Fruit fly (Drosophila melanogaster) whole organism, embryonic: Measurements from ENCODE around the gene CG18135.

Experiments
- ATbp ChIP-seq: fragments of 200-800 bp; sonication (Bioruptor generic); optimal IDR thresholded peaks from 2 replicates; lab custom pipeline; 2017; ENCODE audit warnings: missing biosample characterization, mild to moderate bottlenecking, missing genetic modification characterization, missing genetic modification reagents
- Antp ChIP-seq: fragments of 200-800 bp; sonication (Bioruptor generic); optimal IDR thresholded peaks from 3 replicates; lab custom pipeline; 2016; ENCODE audit warnings: missing biosample characterization, missing genetic modification characterization
- BEAF-32 ChIP-seq: fragments of 200-800 bp; sonication (Bioruptor generic); optimal IDR thresholded peaks from 3 replicates; lab custom pipeline; 2017; ENCODE audit warnings: missing biosample characterization, missing genetic modification characterization, mild to moderate bottlenecking, moderate library complexity, missing genetic modification reagents
- CG10209 ChIP-seq: fragments of 200-800 bp; sonication (Bioruptor generic); optimal IDR thresholded peaks from 3 replicates; lab custom pipeline; 2017; ENCODE audit warnings: missing biosample characterization, mild to moderate bottlenecking, missing genetic modification characterization, missing genetic modification reagents
- CG10543 ChIP-seq: fragments of 200-800 bp; sonication (Bioruptor generic); optimal IDR thresholded peaks from 3 replicates; lab custom pipeline; 2017; ENCODE audit warnings: missing biosample characterization, mild to moderate bottlenecking, missing genetic modification characterization, moderate library complexity
- CG11398 ChIP-seq: fragments of 200-800 bp; sonication (Bioruptor generic); optimal IDR thresholded peaks from 2 replicates; lab custom pipeline; 2016; ENCODE audit warnings: missing biosample characterization, missing genetic modification characterization
- CG11723 ChIP-seq: fragments of 200-800 bp; sonication (Bioruptor generic); optimal IDR thresholded peaks from 2 replicates; lab custom pipeline; 2017; ENCODE audit warnings: missing biosample characterization, mild to moderate bottlenecking, missing genetic modification characterization
- CG12391 ChIP-seq: fragments of 200-800 bp; sonication (Bioruptor generic); optimal IDR thresholded peaks from 3 replicates; lab custom pipeline; 2018; ENCODE audit warnings: missing biosample characterization, mild to moderate bottlenecking, missing genetic modification characterization, moderate library complexity
- CG12769 ChIP-seq: fragments of 200-800 bp; sonication (Bioruptor generic); optimal IDR thresholded peaks from 2 replicates; lab custom pipeline; 2019; ENCODE audit warnings: missing biosample characterization, mild to moderate bottlenecking, missing genetic modification characterization, moderate library complexity
- CG13123 ChIP-seq: fragments of 200-800 bp; sonication (Bioruptor generic); optimal IDR thresholded peaks from 2 replicates; lab custom pipeline; 2016; ENCODE audit warnings: missing biosample characterization, missing genetic modification characterization
- CG14667 ChIP-seq: fragments of 200-800 bp; sonication (Bioruptor generic); IDR thresholded peaks from 2 replicates; pipeline ENCODE4 v1.3.6; 2022; ENCODE audit warnings: missing biosample characterization, missing genetic modification characterization
- CG14965 ChIP-seq: fragments of 200-800 bp; sonication (Bioruptor generic); optimal IDR thresholded peaks from 2 replicates; lab custom pipeline; 2016; ENCODE audit warnings: missing biosample characterization, missing genetic modification characterization, borderline replicate concordance
- CG2199 ChIP-seq: fragments of 200-800 bp; sonication (Bioruptor generic); IDR thresholded peaks from 3 replicates; pipeline ENCODE4 v1.3.6; 2022; ENCODE audit warnings: missing biosample characterization, missing genetic modification characterization
- CG30403 ChIP-seq: fragments of 200-800 bp; sonication (Bioruptor generic); optimal IDR thresholded peaks from 3 replicates; lab custom pipeline; 2016; ENCODE audit warnings: missing biosample characterization, missing genetic modification characterization
- CG31441 ChIP-seq: fragments of 200-800 bp; sonication (Bioruptor generic); IDR thresholded peaks from 2 replicates; pipeline ENCODE4 v1.3.6; 2022; ENCODE audit warnings: missing biosample characterization, missing genetic modification characterization
- CG34376 ChIP-seq: fragments of 200-800 bp; sonication (Bioruptor generic); optimal IDR thresholded peaks from 2 replicates; lab custom pipeline; 2018; ENCODE audit warnings: missing biosample characterization, mild to moderate bottlenecking, missing genetic modification characterization
- CG4820 ChIP-seq: fragments of 200-800 bp; sonication (Bioruptor generic); optimal IDR thresholded peaks from 3 replicates; lab custom pipeline; 2016; ENCODE audit warnings: missing biosample characterization, missing genetic modification characterization
- CG5180 ChIP-seq: fragments of 200-800 bp; sonication (Bioruptor generic); optimal IDR thresholded peaks from 3 replicates; lab custom pipeline; 2017; ENCODE audit warnings: missing biosample characterization, missing genetic modification characterization, mild to moderate bottlenecking, moderate library complexity, missing genetic modification reagents
- CG6272 ChIP-seq: fragments of 200-800 bp; sonication (Bioruptor generic); IDR thresholded peaks from 2 replicates; pipeline ENCODE4 v1.3.6; 2022; ENCODE audit warnings: missing biosample characterization, missing genetic modification characterization
- CG6854 ChIP-seq: fragments of 200-800 bp; sonication (Bioruptor generic); optimal IDR thresholded peaks from 3 replicates; lab custom pipeline; 2017; ENCODE audit warnings: missing biosample characterization, mild to moderate bottlenecking, missing genetic modification characterization
- CG7928 ChIP-seq: fragments of 200-800 bp; sonication (Bioruptor generic); optimal IDR thresholded peaks from 2 replicates; lab custom pipeline; 2017; ENCODE audit warnings: missing biosample characterization, mild to moderate bottlenecking, missing genetic modification characterization
- CG8290 ChIP-seq, 3 experiments: fragments of 200-800 bp; sonication (Bioruptor generic); optimal IDR thresholded peaks; 2 replicates each; lab custom pipeline; 2016 to 2019; ENCODE audit warnings: missing biosample characterization in 3 of 3, missing genetic modification characterization in 3 of 3, mild to moderate bottlenecking in 2 of 3, moderate library complexity in 1 of 3
- CG9437 ChIP-seq: fragments of 200-800 bp; sonication (Bioruptor generic); optimal IDR thresholded peaks from 2 replicates; lab custom pipeline; 2018; ENCODE audit warnings: missing biosample characterization, mild to moderate bottlenecking, missing genetic modification characterization
- CG9932 ChIP-seq: fragments of 200-800 bp; sonication (Bioruptor generic); IDR thresholded peaks from 2 replicates; pipeline ENCODE4 v1.3.6; 2022; ENCODE audit warnings: missing biosample characterization, missing genetic modification characterization
- Ets65A ChIP-seq: fragments of 200-800 bp; sonication (Bioruptor generic); peaks from one replicate; lab custom pipeline; 2016; ENCODE audit warnings: missing biosample characterization, missing genetic modification characterization
- Gug ChIP-seq: fragments of 200-800 bp; sonication (Bioruptor generic); IDR thresholded peaks from 4 replicates; pipeline ENCODE4 v1.3.6; 2022; ENCODE audit warnings: missing biosample characterization, missing genetic modification characterization
- Hr51 ChIP-seq, 2 experiments: fragments of 200-800 bp; sonication (Bioruptor generic); optimal IDR thresholded peaks; 2 replicates in 1 of 2; 3 replicates in 1 of 2; lab custom pipeline; 2016 to 2018; ENCODE audit warnings: missing biosample characterization in 2 of 2, missing genetic modification characterization in 2 of 2, mild to moderate bottlenecking in 1 of 2, moderate library complexity in 1 of 2
- Jarid2 ChIP-seq: fragments of 200-800 bp; sonication (Bioruptor generic); optimal IDR thresholded peaks from 3 replicates; lab custom pipeline; 2017; ENCODE audit warnings: mild to moderate bottlenecking, missing biosample characterization, missing genetic modification reagents, missing genetic modification characterization
- Poxn ChIP-seq: fragments of 200-800 bp; sonication (Bioruptor generic); IDR thresholded peaks from 2 replicates; pipeline ENCODE4 v1.3.6; 2022; ENCODE audit warnings: missing biosample characterization, missing genetic modification characterization
- Rfx ChIP-seq: fragments of 200-800 bp; sonication (Bioruptor generic); IDR thresholded peaks from 2 replicates; pipeline ENCODE4 v1.3.6; 2022; ENCODE audit warnings: missing biosample characterization, missing genetic modification characterization
- Sry-β ChIP-seq: fragments of 200-800 bp; sonication (Bioruptor generic); optimal IDR thresholded peaks from 2 replicates; lab custom pipeline; 2018; ENCODE audit warnings: missing biosample characterization, mild to moderate bottlenecking, missing genetic modification characterization, moderate library complexity
- cg ChIP-seq: fragments of 200-800 bp; sonication (Bioruptor generic); optimal IDR thresholded peaks from 3 replicates; lab custom pipeline; 2019; ENCODE audit warnings: missing biosample characterization, mild to moderate bottlenecking, missing genetic modification characterization, moderate library complexity
- danr ChIP-seq: fragments of 200-800 bp; sonication (Bioruptor generic); IDR thresholded peaks from 2 replicates; pipeline ENCODE4 v1.3.6; 2022; ENCODE audit warnings: missing biosample characterization, missing genetic modification characterization
- gcm ChIP-seq: fragments of 200-800 bp; sonication (Bioruptor generic); optimal IDR thresholded peaks from 2 replicates; lab custom pipeline; 2019; ENCODE audit warnings: missing biosample characterization, mild to moderate bottlenecking, missing genetic modification characterization, moderate library complexity
- gfzf ChIP-seq: fragments of 200-800 bp; sonication (Bioruptor generic); optimal IDR thresholded peaks from 2 replicates; lab custom pipeline; 2016; ENCODE audit warnings: missing biosample characterization, mild to moderate bottlenecking, missing genetic modification characterization, moderate library complexity
- gsb ChIP-seq: fragments of 200-800 bp; sonication (Bioruptor generic); IDR thresholded peaks from 2 replicates; pipeline ENCODE4 v1.3.6; 2022; ENCODE audit warnings: missing biosample characterization, missing genetic modification characterization
- h ChIP-seq: fragments of >200 bp; optimal IDR thresholded peaks from 2 replicates; lab custom pipeline; 2017
- hkb ChIP-seq, 2 experiments: fragments of 200-800 bp in 1 of 2; fragments of >200 bp in 1 of 2; sonication (Bioruptor generic) in 1 of 2; IDR thresholded peaks in 1 of 2; optimal IDR thresholded peaks in 1 of 2; 2 replicates each; pipeline versions ENCODE4 v1.3.6 to Lab custom; 2017 to 2022; ENCODE audit warnings: missing biosample characterization in 1 of 2, missing genetic modification characterization in 1 of 2
- lilli ChIP-seq: fragments of 200-800 bp; sonication (Bioruptor generic); optimal IDR thresholded peaks from 3 replicates; lab custom pipeline; 2016; ENCODE audit warnings: missing biosample characterization, missing genetic modification characterization
- odd ChIP-seq: fragments of 200-800 bp; sonication (Bioruptor generic); optimal IDR thresholded peaks from 2 replicates; lab custom pipeline; 2017; ENCODE audit warnings: missing biosample characterization, mild to moderate bottlenecking, missing genetic modification characterization
- p53 ChIP-seq: fragments of 200-800 bp; sonication (Bioruptor generic); optimal IDR thresholded peaks from 2 replicates; lab custom pipeline; 2016; ENCODE audit warnings: missing biosample characterization, missing genetic modification characterization
- pan ChIP-seq, 4 experiments: fragments of >200 bp in 3 of 4; fragments of 200-800 bp in 1 of 4; sonication (Bioruptor generic) in 1 of 4; optimal IDR thresholded peaks in 3 of 4; IDR thresholded peaks in 1 of 4; 2 replicates each; pipeline versions ENCODE4 v1.3.6 to Lab custom; 2017 to 2022; ENCODE audit warnings: missing biosample characterization in 2 of 4, missing genetic modification characterization in 2 of 4, mixed read lengths in 1 of 4
- pb ChIP-seq: fragments of 200-800 bp; sonication (Bioruptor generic); optimal IDR thresholded peaks from 3 replicates; lab custom pipeline; 2016; ENCODE audit warnings: missing biosample characterization, missing genetic modification characterization
- row ChIP-seq: fragments of 200-800 bp; sonication (Bioruptor generic); IDR thresholded peaks from 3 replicates; pipeline ENCODE4 v1.3.6; 2022; ENCODE audit warnings: missing biosample characterization, missing genetic modification characterization
- run ChIP-seq: fragments of 200-800 bp; sonication (Bioruptor generic); optimal IDR thresholded peaks from 3 replicates; lab custom pipeline; 2018; ENCODE audit warnings: missing biosample characterization, mild to moderate bottlenecking, missing genetic modification characterization
- sr ChIP-seq: fragments of 200-800 bp; sonication (Bioruptor generic); IDR thresholded peaks from 3 replicates; pipeline ENCODE4 v1.3.6; 2022; ENCODE audit warnings: missing biosample characterization, missing genetic modification characterization
- sug ChIP-seq: fragments of 200-800 bp; optimal IDR thresholded peaks from 2 replicates; lab custom pipeline; 2019; ENCODE audit warnings: missing biosample characterization, mild to moderate bottlenecking, missing genetic modification characterization, moderate library complexity
- tgo ChIP-seq: fragments of 200-800 bp; sonication (Bioruptor generic); IDR thresholded peaks from 3 replicates; pipeline ENCODE4 v1.3.6; 2022; ENCODE audit warnings: missing biosample characterization, missing genetic modification characterization
- trh ChIP-seq: fragments of 200-800 bp; sonication (Bioruptor generic); optimal IDR thresholded peaks from 2 replicates; lab custom pipeline; 2016; ENCODE audit warnings: missing biosample characterization, missing genetic modification characterization
- vvl ChIP-seq: fragments of 200-800 bp; sonication (Bioruptor generic); IDR thresholded peaks from 2 replicates; pipeline ENCODE4 v1.3.6; 2022; ENCODE audit warnings: missing biosample characterization, missing genetic modification characterization

CG18135 gene

dm6 chr3L:19018440-19018839 is 20.4 kb upstream of the CG18135 start (continued):
- TF ChIP-seq gfzf (GFP tag; lab: Kevin White, UChicago) (no peak), vvl (GFP tag; lab: Robert Waterston, UW) (peak; percentile 51), Antp (GFP tag; lab: Kevin White, UChicago) (peak; percentile 5), gcm (GFP tag; lab: Kevin White, UChicago) (no peak), CG8290 (GFP tag; optimal IDR thresholded peaks at IDR 0.05; lab: Kevin White, UChicago) (no peak), CG8290 (tag; optimal IDR thresholded peaks at IDR 0.05; lab: Kevin White, UChicago) (peak in 1 of 2 experiments; percentile 56), CG34376 (GFP tag; lab: Kevin White, UChicago) (no peak), CG9437 (GFP tag; lab: Kevin White, UChicago) (peak; percentile 17), CG6854 (GFP tag; lab: Kevin White, UChicago) (no peak), CG13123 (no peak), row (GFP tag; lab: Robert Waterston, UW) (peak; percentile 36; the same call in 2 of the 3 replicates), Sry-β (no peak), CG11723 (GFP tag; lab: Kevin White, UChicago) (no peak), sug (no peak), h (lab: Kevin White, UChicago) (no peak), odd (GFP tag; lab: Kevin White, UChicago) (no peak), pb (no peak), CG12391 (tag; lab: Kevin White, UChicago) (no peak), CG10543 (peak; percentile 15), BEAF-32 (GFP tag; lab: Kevin White, UChicago) (no peak), CG6272 (no peak), Gug (GFP tag; lab: Robert Waterston, UW) (no peak), CG2199 (GFP tag; lab: Robert Waterston, UW) (0 out of 3 replicates have a peak, but pooled peaks have one; percentile 44), Poxn (GFP tag; lab: Robert Waterston, UW) (no peak), CG11398 (no peak), hkb (optimal IDR thresholded peaks at IDR 0.05; lab: Kevin White, UChicago) (no peak), hkb (GFP tag; IDR thresholded peaks at IDR 0.05; lab: Robert Waterston, UW) (no peak), p53 (no peak), Hr51 (GFP tag; optimal IDR thresholded peaks at IDR 0.05; lab: Kevin White, UChicago) (no peak), sr (GFP tag; lab: Robert Waterston, UW) (no peak), cg (no peak), Ets65A (GFP tag; lab: Kevin White, UChicago) (peak; percentile 69), CG7928 (no peak), gsb (GFP tag; lab: Robert Waterston, UW) (no peak), CG30403 (no peak), trh (GFP tag; lab: Kevin White, UChicago) (no peak), CG12769 (peak; percentile 80), ATbp (no peak), CG31441 (0 out of 2 replicates have a peak, but pooled peaks have one; percentile 22), run (tag; lab: Kevin White, UChicago) (no peak), Rfx (GFP tag; lab: Robert Waterston, UW) (peak; percentile 46; the same call in 1 of the 2 replicates), CG4820 (GFP tag; lab: Kevin White, UChicago) (no peak), CG14667 (no peak), CG14965 (GFP tag; lab: Kevin White, UChicago) (no peak), tgo (0 out of 3 replicates have a peak, but pooled peaks have one; percentile 14), CG9932 (peak; percentile 49), CG10209 (GFP tag; lab: Kevin White, UChicago) (no peak), danr (GFP tag; lab: Robert Waterston, UW) (no peak), Jarid2 (no peak), pan (optimal IDR thresholded peaks at IDR 0.05; lab: Kevin White, UChicago) (no peak), pan (GFP tag; optimal IDR thresholded peaks at IDR 0.05 in 1 of 2, IDR thresholded peaks at IDR 0.05 in 1 of 2) (peak in 1 of 2 experiments; percentile 42), CG5180 (GFP tag; lab: Kevin White, UChicago) (no peak), lilli (no peak)
